Worm (Caenorhabditis elegans) whole organism, early embryonic: Measurements from ENCODE around the gene C38C6.3.

Experiments
- B0310.2 ChIP-seq: sonication (generic microtip); optimal IDR thresholded peaks from 2 replicates; lab custom pipeline; 2016; ENCODE audit warnings: mild to moderate bottlenecking, missing genetic modification characterization, missing compliant biosample characterization
- aly-1 ChIP-seq: sonication (generic microtip); optimal IDR thresholded peaks from 2 replicates; lab custom pipeline; 2016; ENCODE audit warnings: missing genetic modification characterization, missing compliant biosample characterization
- ama-1 ChIP-seq: fragments of 150-350 bp; optimal IDR thresholded peaks from 2 replicates; lab custom pipeline; 2014
- ceh-13 ChIP-seq: fragments of 200-800 bp; sonication (Bioruptor generic); optimal IDR thresholded peaks from 2 replicates; lab custom pipeline; 2018; ENCODE audit warnings: mild to moderate bottlenecking, missing genetic modification characterization, missing compliant biosample characterization
- ceh-36 ChIP-seq: sonication (generic microtip); optimal IDR thresholded peaks from 2 replicates; lab custom pipeline; 2016; ENCODE audit warnings: missing genetic modification characterization, inconsistent platforms, missing compliant biosample characterization
- ets-7 ChIP-seq: sonication (generic microtip); optimal IDR thresholded peaks from 2 replicates; lab custom pipeline; 2016; ENCODE audit warnings: missing genotype, missing genetic modification characterization, missing compliant biosample characterization
- flt-1 ChIP-seq: fragments of 200-800 bp; sonication (Bioruptor generic); IDR thresholded peaks from 2 replicates; pipeline ENCODE4 v1.3.6; 2022; ENCODE audit warnings: missing genetic modification characterization, missing compliant biosample characterization
- hnd-1 ChIP-seq: sonication (generic microtip); optimal IDR thresholded peaks from 2 replicates; lab custom pipeline; 2016; ENCODE audit warnings: missing genetic modification characterization, missing compliant biosample characterization
- scrt-1 ChIP-seq: fragments of 200-800 bp; sonication (Bioruptor generic); IDR thresholded peaks from 2 replicates; pipeline ENCODE4 v1.3.6; 2022; ENCODE audit warnings: missing genetic modification characterization, missing compliant biosample characterization
- tra-4 ChIP-seq: sonication (generic microtip); optimal IDR thresholded peaks from 2 replicates; lab custom pipeline; 2017; ENCODE audit warnings: missing genetic modification characterization, missing compliant biosample characterization

- no peak for TF ChIP-seq ama-1
- TF ChIP-seq ceh-36 (tag; lab: Kevin White, UChicago), result no peak
- TF ChIP-seq aly-1 (tag; lab: Kevin White, UChicago), result no peak
- TF ChIP-seq hnd-1 (tag; lab: Kevin White, UChicago), result no peak
- TF ChIP-seq tra-4 (tag; lab: Kevin White, UChicago), result no peak
- TF ChIP-seq scrt-1 (GFP tag; lab: Robert Waterston, UW), result no peak
- no peak for TF ChIP-seq flt-1
- no peak for TF ChIP-seq ets-7 (tag; lab: Kevin White, UChicago)
- no peak for TF ChIP-seq ceh-13 (GFP tag; lab: Kevin White, UChicago)
- TF ChIP-seq B0310.2 (tag; lab: Kevin White, UChicago), result no peak
These were observed 35.1 kb upstream of the C38C6.3 start for ce11 chrII:14597788-14598187.
